Worm (Caenorhabditis elegans): ENCODE data around the gene C29F3.7.

ce11 chrV:15306745-15307144 lies 48.0 kb upstream of the C29F3.7 start, which contains the start of gene T26H8.4:
- TF ChIP-seq elt-1 (tag; optimal IDR thresholded peaks at IDR 0.05), result no peak
- TF ChIP-seq F13H6.1 (tag; optimal IDR thresholded peaks at IDR 0.05), result no peak
